Worm (Caenorhabditis elegans) whole organism, L4 larva: Measurements from ENCODE around the gene ZK809.9.

Source experiments
- F10B5.3 ChIP-seq: sonication (generic microtip); optimal IDR thresholded peaks from 2 replicates; lab custom pipeline; 2016; ENCODE audit warnings: mild to moderate bottlenecking, missing genetic modification characterization, missing compliant biosample characterization
- F44E2.7 ChIP-seq: fragments of 200-800 bp; sonication (Bioruptor generic); IDR thresholded peaks from 2 replicates; pipeline ENCODE4 v2.1.2; 2022; ENCODE audit warnings: missing genetic modification characterization, missing compliant biosample characterization
- F49E8.2 ChIP-seq: sonication (generic microtip); optimal IDR thresholded peaks from 2 replicates; lab custom pipeline; 2016; ENCODE audit warnings: missing compliant biosample characterization, mild to moderate bottlenecking, missing genetic modification characterization, borderline replicate concordance
- T20F7.1 ChIP-seq: fragments of 200-800 bp; sonication (Bioruptor generic); optimal IDR thresholded peaks from 2 replicates; lab custom pipeline; 2018; ENCODE audit warnings: mild to moderate bottlenecking, missing genetic modification characterization, missing compliant biosample characterization
- Y75B8A.6 ChIP-seq: fragments of 200-800 bp; sonication (Bioruptor generic); IDR thresholded peaks from 2 replicates; pipeline ENCODE4 v1.3.6; 2022; ENCODE audit warnings: missing genetic modification reagents, missing genetic modification characterization, missing compliant biosample characterization
- ZK337.2 ChIP-seq: fragments of 200-800 bp; sonication (Bioruptor generic); IDR thresholded peaks from 2 replicates; pipeline ENCODE4 v1.3.6; 2022; ENCODE audit warnings: missing genetic modification reagents, missing genetic modification characterization, missing compliant biosample characterization
- aha-1 ChIP-seq: fragments of 150-350 bp; peaks from one replicate; lab custom pipeline; 2014; ENCODE audit warnings: missing biosample characterization, missing genetic modification characterization
- arid-1 ChIP-seq: fragments of 200-800 bp; sonication (Bioruptor generic); conservative IDR thresholded peaks from 2 replicates; pipeline ENCODE4 v1.3.6; 2022; ENCODE audit warnings: missing genetic modification reagents, missing genetic modification characterization, missing compliant biosample characterization
- ceh-32 ChIP-seq: sonication (generic microtip); optimal IDR thresholded peaks from 2 replicates; lab custom pipeline; 2016; ENCODE audit warnings: mild to moderate bottlenecking, missing genetic modification characterization, missing compliant biosample characterization; ENCODE audit not compliant: poor library complexity
- ceh-44 ChIP-seq: fragments of 200-800 bp; sonication (Bioruptor generic); IDR thresholded peaks from 2 replicates; pipeline ENCODE4 v1.3.6; 2022; ENCODE audit warnings: missing genetic modification reagents, missing genetic modification characterization, missing compliant biosample characterization
- ceh-62 ChIP-seq: sonication (generic microtip); optimal IDR thresholded peaks from 2 replicates; lab custom pipeline; 2017; ENCODE audit warnings: missing biosample characterization, missing genetic modification characterization
- ceh-82 ChIP-seq: sonication (generic microtip); optimal IDR thresholded peaks from 2 replicates; lab custom pipeline; 2017; ENCODE audit warnings: missing biosample characterization, missing genetic modification characterization
- ces-1 ChIP-seq: fragments of 150-350 bp; sonication (generic microtip); optimal IDR thresholded peaks from 4 replicates; lab custom pipeline; 2014; ENCODE audit warnings: missing biosample characterization, missing genetic modification reagents, missing genetic modification characterization
- cey-2 ChIP-seq: sonication (generic microtip); optimal IDR thresholded peaks from 3 replicates; lab custom pipeline; 2017; ENCODE audit warnings: missing genetic modification characterization, mild to moderate bottlenecking, missing compliant biosample characterization, antibody characterized with exemption, borderline replicate concordance; ENCODE audit not compliant: insufficient read depth
- daf-12 ChIP-seq: fragments of 150-350 bp; optimal IDR thresholded peaks from 2 replicates; lab custom pipeline; 2014; ENCODE audit warnings: missing biosample characterization, missing genetic modification reagents, missing genetic modification characterization
- daf-16 ChIP-seq, 3 experiments: sonication (generic microtip); optimal IDR thresholded peaks; 2 replicates each; lab custom pipeline; 2016 to 2017; ENCODE audit warnings: missing genetic modification characterization in 3 of 3, missing genetic modification reagents in 3 of 3, mild to moderate bottlenecking in 2 of 3, missing compliant biosample characterization in 2 of 3, missing biosample characterization in 1 of 3, moderate library complexity in 1 of 3
- daf-8 ChIP-seq: fragments of 200-800 bp; sonication (Bioruptor generic); IDR thresholded peaks from 2 replicates; pipeline ENCODE4 v1.3.6; 2022; ENCODE audit warnings: missing genetic modification characterization, missing compliant biosample characterization
- dmd-6 ChIP-seq: fragments of 200-800 bp; sonication (Bioruptor generic); IDR thresholded peaks from 2 replicates; pipeline ENCODE4 v1.3.6; 2022; ENCODE audit warnings: missing genetic modification reagents, missing genetic modification characterization, missing compliant biosample characterization
- dmd-9 ChIP-seq: fragments of 200-800 bp; sonication (Bioruptor generic); IDR thresholded peaks from 2 replicates; pipeline ENCODE4 v1.3.6; 2022; ENCODE audit warnings: missing genetic modification reagents, missing genetic modification characterization, missing compliant biosample characterization
- dve-1 ChIP-seq: sonication (generic microtip); optimal IDR thresholded peaks from 2 replicates; lab custom pipeline; 2017; ENCODE audit warnings: antibody characterized with exemption, mild to moderate bottlenecking, missing genetic modification characterization, missing compliant biosample characterization; ENCODE audit not compliant: insufficient read depth
- fos-1 ChIP-seq: fragments of 150-350 bp; optimal IDR thresholded peaks from 2 replicates; lab custom pipeline; 2014; ENCODE audit warnings: missing biosample characterization, missing genetic modification characterization
- gei-8 ChIP-seq: fragments of 200-800 bp; sonication (Bioruptor generic); optimal IDR thresholded peaks from 2 replicates; lab custom pipeline; 2018; ENCODE audit warnings: mild to moderate bottlenecking, missing genetic modification characterization, missing compliant biosample characterization
- hlh-11 ChIP-seq: fragments of 200-800 bp; sonication (Bioruptor generic); optimal IDR thresholded peaks from 2 replicates; lab custom pipeline; 2018; ENCODE audit warnings: mild to moderate bottlenecking, missing genetic modification characterization, missing compliant biosample characterization
- hlh-30 ChIP-seq: sonication (generic microtip); optimal IDR thresholded peaks from 2 replicates; lab custom pipeline; 2017; ENCODE audit warnings: antibody characterized with exemption, mild to moderate bottlenecking, missing genetic modification characterization, missing compliant biosample characterization; ENCODE audit not compliant: insufficient read depth
- hmg-1.1 ChIP-seq: fragments of 200-800 bp; sonication (Bioruptor generic); IDR thresholded peaks from 2 replicates; pipeline ENCODE4 v1.3.6; 2022; ENCODE audit warnings: missing genetic modification reagents, missing genetic modification characterization, missing compliant biosample characterization
- lin-13 ChIP-seq: fragments of 150-350 bp; optimal IDR thresholded peaks from 2 replicates; lab custom pipeline; 2014; ENCODE audit warnings: missing biosample characterization, missing genetic modification reagents, missing genetic modification characterization
- lin-39 ChIP-seq: fragments of 150-350 bp; optimal IDR thresholded peaks from 2 replicates; lab custom pipeline; 2014; ENCODE audit warnings: missing biosample characterization, missing genetic modification reagents, missing genetic modification characterization
- madf-5 ChIP-seq, 2 experiments: fragments of 200-800 bp; sonication (Bioruptor generic); IDR thresholded peaks; 2 replicates each; pipeline ENCODE4 v1.3.6; 2022; ENCODE audit warnings: missing compliant biosample characterization in 2 of 2, missing genetic modification characterization in 2 of 2
- mdt-29 ChIP-seq: fragments of 200-800 bp; sonication (Bioruptor generic); IDR thresholded peaks from 2 replicates; pipeline ENCODE4 v1.3.6; 2022; ENCODE audit warnings: missing genetic modification reagents, missing genetic modification characterization, missing compliant biosample characterization
- mes-2 ChIP-seq: sonication (generic microtip); optimal IDR thresholded peaks from 2 replicates; lab custom pipeline; 2016; ENCODE audit warnings: missing genotype, mild to moderate bottlenecking, missing genetic modification characterization, missing compliant biosample characterization; ENCODE audit not compliant: poor library complexity, severe bottlenecking
- mxl-3 ChIP-seq: fragments of 200-800 bp; sonication (Bioruptor generic); optimal IDR thresholded peaks from 2 replicates; lab custom pipeline; 2018; ENCODE audit warnings: mild to moderate bottlenecking, missing genetic modification characterization, missing compliant biosample characterization
- nhr-11 ChIP-seq: fragments of 150-350 bp; optimal IDR thresholded peaks from 2 replicates; lab custom pipeline; 2014; ENCODE audit warnings: missing biosample characterization, missing genetic modification characterization
- nhr-25 ChIP-seq: sonication (generic microtip); optimal IDR thresholded peaks from 2 replicates; lab custom pipeline; 2017; ENCODE audit warnings: missing genetic modification characterization, mild to moderate bottlenecking, missing compliant biosample characterization, antibody characterized with exemption, moderate library complexity, borderline replicate concordance; ENCODE audit not compliant: insufficient read depth
- nhr-28 ChIP-seq: fragments of 150-350 bp; optimal IDR thresholded peaks from 2 replicates; lab custom pipeline; 2014; ENCODE audit warnings: missing biosample characterization, missing genetic modification characterization
- nhr-41 ChIP-seq: fragments of 200-800 bp; sonication (Bioruptor generic); IDR thresholded peaks from 2 replicates; pipeline ENCODE4 v1.3.6; 2022; ENCODE audit warnings: missing genetic modification reagents, missing genetic modification characterization, missing compliant biosample characterization
- rbr-2 ChIP-seq: sonication (generic microtip); optimal IDR thresholded peaks from 2 replicates; lab custom pipeline; 2016; ENCODE audit warnings: missing genotype, missing genetic modification characterization, missing compliant biosample characterization
- sdz-12 ChIP-seq: fragments of 200-800 bp; sonication (Bioruptor generic); optimal IDR thresholded peaks from 2 replicates; lab custom pipeline; 2018; ENCODE audit warnings: mild to moderate bottlenecking, missing genetic modification characterization, missing compliant biosample characterization
- set-16 ChIP-seq: fragments of 200-800 bp; sonication (Bioruptor generic); IDR thresholded peaks from 2 replicates; pipeline ENCODE4 v1.3.6; 2022; ENCODE audit warnings: missing genetic modification reagents, missing genetic modification characterization, missing compliant biosample characterization
- skn-1 ChIP-seq: fragments of 150-350 bp; optimal IDR thresholded peaks from 2 replicates; lab custom pipeline; 2014; ENCODE audit warnings: missing biosample characterization, missing genetic modification characterization
- snpc-1.2 ChIP-seq: fragments of 200-800 bp; sonication (Bioruptor generic); IDR thresholded peaks from 2 replicates; pipeline ENCODE4 v1.3.6; 2022; ENCODE audit warnings: missing genetic modification reagents, missing genetic modification characterization, missing compliant biosample characterization
- spr-3 ChIP-seq: fragments of 200-800 bp; sonication (Bioruptor generic); optimal IDR thresholded peaks from 2 replicates; lab custom pipeline; 2018; ENCODE audit warnings: mild to moderate bottlenecking, missing genetic modification characterization, missing compliant biosample characterization
- unc-62 ChIP-seq, 3 experiments: fragments of 150-350 bp in 1 of 3; sonication (generic microtip); optimal IDR thresholded peaks in 2 of 3; peaks in 1 of 3; 1 replicate in 1 of 3; 2 replicates in 2 of 3; lab custom pipeline; 2014 to 2017; ENCODE audit warnings: missing biosample characterization in 3 of 3, missing genetic modification characterization in 3 of 3, missing genetic modification reagents in 3 of 3, missing genotype in 1 of 3
- vab-7 ChIP-seq: fragments of 200-800 bp; sonication (Bioruptor generic); IDR thresholded peaks from 2 replicates; pipeline ENCODE4 v1.3.6; 2022; ENCODE audit warnings: missing genetic modification reagents, missing genetic modification characterization, missing compliant biosample characterization
- zfp-3 ChIP-seq: fragments of 200-800 bp; sonication (Bioruptor generic); conservative IDR thresholded peaks from 2 replicates; pipeline ENCODE4 v1.3.6; 2022; ENCODE audit warnings: missing genetic modification reagents, missing genetic modification characterization, missing compliant biosample characterization
- zip-2 ChIP-seq: fragments of 150-350 bp; optimal IDR thresholded peaks from 2 replicates; lab custom pipeline; 2014; ENCODE audit warnings: missing biosample characterization, missing genetic modification characterization
- ztf-11 ChIP-seq: fragments of 150-350 bp; optimal IDR thresholded peaks from 2 replicates; lab custom pipeline; 2014; ENCODE audit warnings: missing biosample characterization, missing genetic modification characterization

The ZK809.9 gene

ce11 chrIV:11635437-11636408, 29.4 kb upstream of the ZK809.9 start, which contains the start of gene mars-1 (continued):
- TF ChIP-seq spr-3 (GFP tag; lab: Kevin White, UChicago) (no peak), Y75B8A.6 (no peak), sdz-12 (GFP tag; lab: Kevin White, UChicago) (no peak), hlh-11 (peak; percentile 64), lin-13 (GFP tag; lab: Kevin White, UChicago) (peak; percentile 64), ceh-62 (tag; lab: Kevin White, UChicago) (no peak), mdt-29 (GFP tag; lab: Robert Waterston, UW) (no peak), madf-5 (GFP tag; IDR thresholded peaks at IDR 0.05; lab: Robert Waterston, UW) (no peak), lin-39 (no peak), snpc-1.2 (GFP tag; lab: Robert Waterston, UW) (no peak), cey-2 (tag; lab: Kevin White, UChicago) (no peak), ceh-44 (0 out of 2 replicates have a peak, but pooled peaks have one; percentile 33), ces-1 (GFP tag; lab: Kevin White, UChicago) (no peak), ztf-11 (tag; lab: Kevin White, UChicago) (no peak), ceh-32 (tag; lab: Kevin White, UChicago) (no peak), zfp-3 (GFP tag; lab: Robert Waterston, UW) (no peak), F49E8.2 (no peak), nhr-25 (tag; lab: Kevin White, UChicago) (no peak), skn-1 (tag; lab: Kevin White, UChicago) (no peak), dve-1 (peak; percentile 45), aha-1 (tag; lab: Kevin White, UChicago) (no peak), gei-8 (no peak), set-16 (no peak), zip-2 (tag; lab: Kevin White, UChicago) (no peak), ZK337.2 (GFP tag; lab: Robert Waterston, UW) (no peak), hmg-1.1 (0 out of 2 replicates have a peak, but pooled peaks have one; percentile 14), vab-7 (GFP tag; lab: Robert Waterston, UW) (no peak), mes-2 (tag; lab: Kevin White, UChicago) (peak; percentile 82), dmd-9 (peak; percentile 36; the same call in 1 of the 2 replicates), daf-16 (GFP tag; optimal IDR thresholded peaks at IDR 0.05; lab: Kevin White, UChicago) (peak in 1 of 2 experiments; percentile 50), daf-16 (tag; optimal IDR thresholded peaks at IDR 0.05; lab: Kevin White, UChicago) (peak; percentile 55), T20F7.1 (GFP tag; lab: Kevin White, UChicago) (peak; percentile 81), nhr-28 (tag; lab: Kevin White, UChicago) (peak; percentile 41), arid-1 (GFP tag; lab: Robert Waterston, UW) (no peak), unc-62 (GFP tag; optimal IDR thresholded peaks at IDR 0.05 in 1 of 2; lab: Kevin White, UChicago) (peak in 1 of 2 experiments; percentile 51), unc-62 (tag; optimal IDR thresholded peaks at IDR 0.05; lab: Kevin White, UChicago) (no peak), F44E2.7 (GFP tag; lab: Robert Waterston, UW) (no peak), hlh-30 (peak; percentile 64), daf-12 (tag; lab: Kevin White, UChicago) (no peak), ceh-82 (tag; lab: Kevin White, UChicago) (no peak), fos-1 (tag; lab: Kevin White, UChicago) (no peak), dmd-6 (GFP tag; lab: Robert Waterston, UW) (0 out of 2 replicates have a peak, but pooled peaks have one; percentile 20), nhr-41 (GFP tag; lab: Robert Waterston, UW) (no peak), F10B5.3 (tag; lab: Kevin White, UChicago) (no peak), daf-8 (GFP tag; lab: Robert Waterston, UW) (no peak), nhr-11 (tag; lab: Kevin White, UChicago) (peak; percentile 66), rbr-2 (tag; lab: Kevin White, UChicago) (peak; percentile 62), mxl-3 (peak; percentile 52)
